Fruit fly (Drosophila melanogaster) whole organism, prepupa: ENCODE results near the gene CG4004.

Source experiments
- Blimp-1 ChIP-seq: fragments of 200-800 bp; sonication (Bioruptor generic); optimal IDR thresholded peaks from 3 replicates; lab custom pipeline; 2017; ENCODE audit warnings: missing biosample characterization, missing genetic modification characterization, mild to moderate bottlenecking, moderate library complexity, missing genetic modification reagents
- CG10631 ChIP-seq: fragments of 200-800 bp; sonication (Bioruptor generic); optimal IDR thresholded peaks from 2 replicates; lab custom pipeline; 2016; ENCODE audit warnings: missing biosample characterization, missing genetic modification characterization
- CG10669 ChIP-seq: fragments of 200-800 bp; sonication (Bioruptor generic); optimal IDR thresholded peaks from 3 replicates; lab custom pipeline; 2018; ENCODE audit warnings: missing biosample characterization, mild to moderate bottlenecking, missing genetic modification characterization, moderate library complexity
- CG11294 ChIP-seq: fragments of 200-800 bp; sonication (Bioruptor generic); IDR thresholded peaks from 2 replicates; pipeline ENCODE4 v1.3.6; 2022; ENCODE audit warnings: missing biosample characterization, missing genetic modification characterization
- CG15336 ChIP-seq: fragments of 200-800 bp; sonication (Bioruptor generic); IDR thresholded peaks from 2 replicates; pipeline ENCODE4 v1.3.6; 2022; ENCODE audit warnings: missing biosample characterization, missing genetic modification characterization
- CG1621 ChIP-seq: fragments of 200-800 bp; sonication (Bioruptor generic); optimal IDR thresholded peaks from 3 replicates; lab custom pipeline; 2018; ENCODE audit warnings: missing biosample characterization, mild to moderate bottlenecking, missing genetic modification characterization
- CG16779 ChIP-seq: fragments of 200-800 bp; sonication (Bioruptor generic); optimal IDR thresholded peaks from 3 replicates; lab custom pipeline; 2017; ENCODE audit warnings: missing biosample characterization, mild to moderate bottlenecking, missing genetic modification characterization
- CG31627 ChIP-seq: fragments of 200-800 bp; sonication (Bioruptor generic); optimal IDR thresholded peaks from 3 replicates; lab custom pipeline; 2016; ENCODE audit warnings: missing biosample characterization, missing genetic modification characterization
- CG34406 ChIP-seq: fragments of 200-800 bp; sonication (Bioruptor generic); optimal IDR thresholded peaks from 3 replicates; lab custom pipeline; 2016; ENCODE audit warnings: missing biosample characterization, missing genetic modification characterization
- CG3919 ChIP-seq: fragments of 200-800 bp; sonication (Bioruptor generic); optimal IDR thresholded peaks from 3 replicates; lab custom pipeline; 2016; ENCODE audit warnings: missing biosample characterization, missing genetic modification characterization
- CG4318 ChIP-seq: fragments of 200-800 bp; sonication (Bioruptor generic); optimal IDR thresholded peaks from 3 replicates; lab custom pipeline; 2017; ENCODE audit warnings: missing biosample characterization, mild to moderate bottlenecking, missing genetic modification characterization
- CG6163 ChIP-seq: fragments of 200-800 bp; sonication (Bioruptor generic); IDR thresholded peaks from 3 replicates; pipeline ENCODE4 v1.3.6; 2022; ENCODE audit warnings: missing biosample characterization, missing genetic modification characterization
- CG7368 ChIP-seq: fragments of 200-800 bp; sonication (Bioruptor generic); optimal IDR thresholded peaks from 3 replicates; lab custom pipeline; 2016; ENCODE audit warnings: missing biosample characterization, missing genetic modification characterization
- CG8119 ChIP-seq: fragments of 200-800 bp; sonication (Bioruptor generic); IDR thresholded peaks from 3 replicates; pipeline ENCODE4 v1.3.6; 2022; ENCODE audit warnings: missing biosample characterization, missing genetic modification characterization
- CG8319 ChIP-seq: fragments of 200-800 bp; sonication (Bioruptor generic); optimal IDR thresholded peaks from 3 replicates; lab custom pipeline; 2016; ENCODE audit warnings: missing biosample characterization, missing genetic modification characterization
- CG8632 ChIP-seq: fragments of 200-800 bp; sonication (Bioruptor generic); optimal IDR thresholded peaks from 3 replicates; lab custom pipeline; 2016; ENCODE audit warnings: missing biosample characterization, missing genetic modification characterization
- CG9139 ChIP-seq: fragments of 200-800 bp; sonication (Bioruptor generic); optimal IDR thresholded peaks from 3 replicates; lab custom pipeline; 2017; ENCODE audit warnings: missing biosample characterization, mild to moderate bottlenecking, missing genetic modification characterization
- Eip78C ChIP-seq: fragments of 200-800 bp; sonication (Bioruptor generic); peaks from one replicate; lab custom pipeline; 2016; ENCODE audit warnings: missing biosample characterization, missing genetic modification characterization
- Eip93F ChIP-seq: fragments of 200-800 bp; sonication (Bioruptor generic); optimal IDR thresholded peaks from 2 replicates; lab custom pipeline; 2016; ENCODE audit warnings: missing biosample characterization, mild to moderate bottlenecking, missing genetic modification characterization
- Ets21C ChIP-seq: fragments of 200-800 bp; sonication (Bioruptor generic); optimal IDR thresholded peaks from 3 replicates; lab custom pipeline; 2016; ENCODE audit warnings: missing biosample characterization, missing genetic modification characterization
- Ets96B ChIP-seq: fragments of 200-800 bp; optimal IDR thresholded peaks from 2 replicates; lab custom pipeline; 2019; ENCODE audit warnings: missing biosample characterization, mild to moderate bottlenecking, missing genetic modification characterization, moderate library complexity
- Gug ChIP-seq: fragments of 200-800 bp; sonication (Bioruptor generic); IDR thresholded peaks from 2 replicates; pipeline ENCODE4 v1.3.6; 2022; ENCODE audit warnings: missing biosample characterization, missing genetic modification characterization
- Hr39 ChIP-seq: fragments of 200-800 bp; sonication (Bioruptor generic); optimal IDR thresholded peaks from 2 replicates; lab custom pipeline; 2016; ENCODE audit warnings: missing biosample characterization, missing genetic modification characterization
- Hr4 ChIP-seq: fragments of 200-800 bp; sonication (Bioruptor generic); optimal IDR thresholded peaks from 3 replicates; lab custom pipeline; 2016; ENCODE audit warnings: missing biosample characterization, missing genetic modification characterization
- OdsH ChIP-seq: fragments of 200-800 bp; sonication (Bioruptor generic); optimal IDR thresholded peaks from 3 replicates; lab custom pipeline; 2016; ENCODE audit warnings: missing biosample characterization, missing genetic modification characterization
- Sox102F ChIP-seq: fragments of 200-800 bp; sonication (Bioruptor generic); optimal IDR thresholded peaks from 2 replicates; lab custom pipeline; 2016; ENCODE audit warnings: missing biosample characterization, mild to moderate bottlenecking, missing genetic modification characterization
- Sox15 ChIP-seq: fragments of 200-800 bp; sonication (Bioruptor generic); optimal IDR thresholded peaks from 3 replicates; lab custom pipeline; 2016; ENCODE audit warnings: missing biosample characterization, missing genetic modification characterization
- cyc ChIP-seq: fragments of 200-800 bp; sonication (Bioruptor generic); optimal IDR thresholded peaks from 3 replicates; lab custom pipeline; 2016; ENCODE audit warnings: missing biosample characterization, missing genetic modification characterization
- dsx ChIP-seq: fragments of 200-800 bp; optimal IDR thresholded peaks from 3 replicates; lab custom pipeline; 2019; ENCODE audit warnings: missing biosample characterization, mild to moderate bottlenecking, missing genetic modification characterization, moderate library complexity; ENCODE audit not compliant: poor library complexity, severe bottlenecking
- eg ChIP-seq: fragments of 200-800 bp; sonication (Bioruptor generic); IDR thresholded peaks from 3 replicates; pipeline ENCODE4 v1.3.6; 2022; ENCODE audit warnings: missing biosample characterization, missing genetic modification characterization
- esn ChIP-seq: fragments of 200-800 bp; sonication (Bioruptor generic); optimal IDR thresholded peaks from 2 replicates; lab custom pipeline; 2016; ENCODE audit warnings: missing biosample characterization, mild to moderate bottlenecking, missing genetic modification characterization, moderate library complexity
- fd85E ChIP-seq: fragments of 200-800 bp; sonication (Bioruptor generic); optimal IDR thresholded peaks from 3 replicates; lab custom pipeline; 2016; ENCODE audit warnings: missing biosample characterization, missing genetic modification characterization
- fkh ChIP-seq: fragments of 200-800 bp; sonication (Bioruptor generic); optimal IDR thresholded peaks from 3 replicates; lab custom pipeline; 2017; ENCODE audit warnings: missing biosample characterization, mild to moderate bottlenecking, missing genetic modification characterization, moderate library complexity
- lz ChIP-seq: fragments of 200-800 bp; sonication (Bioruptor generic); optimal IDR thresholded peaks from 3 replicates; lab custom pipeline; 2016; ENCODE audit warnings: missing biosample characterization, missing genetic modification characterization
- net ChIP-seq: fragments of 200-800 bp; sonication (Bioruptor generic); optimal IDR thresholded peaks from 3 replicates; lab custom pipeline; 2016; ENCODE audit warnings: missing biosample characterization, missing genetic modification characterization
- spab ChIP-seq: fragments of 200-800 bp; sonication (Bioruptor generic); optimal IDR thresholded peaks from 2 replicates; lab custom pipeline; 2017; ENCODE audit warnings: missing biosample characterization, mild to moderate bottlenecking, missing genetic modification characterization, missing genetic modification reagents
- ss ChIP-seq, 2 experiments: fragments of 200-800 bp; sonication (Bioruptor generic); optimal IDR thresholded peaks; 2 replicates in 1 of 2; 3 replicates in 1 of 2; lab custom pipeline; 2017 to 2018; ENCODE audit warnings: mild to moderate bottlenecking in 2 of 2, missing biosample characterization in 2 of 2, missing genetic modification characterization in 2 of 2, moderate library complexity in 1 of 2
- topi ChIP-seq: fragments of 200-800 bp; sonication (Bioruptor generic); optimal IDR thresholded peaks from 3 replicates; lab custom pipeline; 2016; ENCODE audit warnings: missing biosample characterization, missing genetic modification characterization
- vri ChIP-seq: fragments of 200-800 bp; sonication (Bioruptor generic); optimal IDR thresholded peaks from 3 replicates; lab custom pipeline; 2016; ENCODE audit warnings: missing biosample characterization, mild to moderate bottlenecking, missing genetic modification characterization

The CG4004 gene

dm6 chrX:12719152-12719779 lies 24.7 kb upstream of the CG4004 start (continued):
- TF ChIP-seq Ets96B (tag; lab: Kevin White, UChicago) (peak; percentile 87), Eip78C (GFP tag; lab: Kevin White, UChicago) (peak; percentile 96), CG8632 (GFP tag; lab: Kevin White, UChicago) (peak; percentile 75), CG1621 (tag; lab: Kevin White, UChicago) (peak; percentile 87), Sox102F (peak; percentile 80), lz (GFP tag; lab: Kevin White, UChicago) (peak; percentile 85), topi (GFP tag; lab: Kevin White, UChicago) (peak; percentile 88), esn (peak; percentile 87), CG16779 (tag; lab: Kevin White, UChicago) (peak; percentile 76), Sox15 (GFP tag; lab: Kevin White, UChicago) (peak; percentile 83), CG11294 (peak; percentile 74), CG10669 (GFP tag; lab: Kevin White, UChicago) (peak; percentile 90), CG31627 (GFP tag; lab: Kevin White, UChicago) (peak; percentile 88), vri (GFP tag; lab: Kevin White, UChicago) (peak; percentile 68), CG34406 (GFP tag; lab: Kevin White, UChicago) (peak; percentile 80), CG4318 (GFP tag; lab: Kevin White, UChicago) (no peak), OdsH (GFP tag; lab: Kevin White, UChicago) (peak; percentile 91)

- TF ChIP-seq Eip93F (GFP tag; lab: Kevin White, UChicago), result no peak
- TF ChIP-seq Hr39 (GFP tag; lab: Kevin White, UChicago), result no peak
- TF ChIP-seq cyc (GFP tag; lab: Kevin White, UChicago), result no peak
- TF ChIP-seq dsx (GFP tag; lab: Kevin White, UChicago), result peak; percentile 6
- no peak for TF ChIP-seq Ets21C (GFP tag; lab: Kevin White, UChicago)
- TF ChIP-seq ss (GFP tag; optimal IDR thresholded peaks at IDR 0.05; lab: Kevin White, UChicago), result no peak
- TF ChIP-seq Sox15 (GFP tag; lab: Kevin White, UChicago), result no peak
- peak; percentile 63 for TF ChIP-seq Eip78C (GFP tag; lab: Kevin White, UChicago)
- peak; percentile 37; the same call in 1 of the 3 replicates for TF ChIP-seq CG6163
- no peak for TF ChIP-seq CG10669 (GFP tag; lab: Kevin White, UChicago)
- no peak for TF ChIP-seq CG8319
- no peak for TF ChIP-seq CG8119 (GFP tag; lab: Robert Waterston, UW)
Observed at dm6 chrX:12719940-12720355, 24.1 kb upstream of the CG4004 start.

dm6 chrX:12721111-12721869 lies 22.7 kb upstream of the CG4004 start:
- TF ChIP-seq CG31627 (GFP tag; lab: Kevin White, UChicago), result no peak
- no peak for TF ChIP-seq CG15336 (GFP tag; lab: Robert Waterston, UW)
- TF ChIP-seq CG8119 (GFP tag; lab: Robert Waterston, UW), result peak; percentile 16; the same call in 1 of the 3 replicates
- TF ChIP-seq eg (GFP tag; lab: Robert Waterston, UW), result 0 out of 3 replicates have a peak, but pooled peaks have one; percentile 31
- no peak for TF ChIP-seq dsx (GFP tag; lab: Kevin White, UChicago)
- no peak for TF ChIP-seq net (GFP tag; lab: Kevin White, UChicago)

DNA sequence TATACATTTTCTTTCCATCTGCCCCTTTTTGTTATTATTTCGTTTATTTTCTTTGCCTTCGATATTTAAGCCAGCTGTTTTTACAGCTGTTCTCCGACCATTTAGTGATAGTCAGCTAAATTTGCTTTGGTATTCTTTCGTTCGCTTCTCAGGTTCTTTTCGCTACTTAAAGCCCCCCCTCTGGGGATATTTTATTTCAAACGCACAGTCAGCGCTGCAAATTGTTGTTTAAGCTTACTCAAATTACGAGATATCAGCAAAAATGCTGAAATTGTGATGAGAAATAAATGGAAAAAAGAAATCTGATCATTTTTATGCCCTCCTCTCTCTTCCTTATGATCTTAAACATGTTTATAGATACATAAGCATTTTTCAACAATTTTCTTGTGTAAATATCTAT lies 22.0 kb upstream of the CG4004 start:
- TF ChIP-seq CG10669 (GFP tag; lab: Kevin White, UChicago), result no peak
- TF ChIP-seq, all 60 proteins: peak for 0

- TF ChIP-seq spab (GFP tag; lab: Kevin White, UChicago), result no peak
- no peak for TF ChIP-seq Ets96B (tag; lab: Kevin White, UChicago)
- TF ChIP-seq Hr4 (GFP tag; lab: Kevin White, UChicago), result no peak
- TF ChIP-seq CG9139 (GFP tag; lab: Kevin White, UChicago), result no peak
- TF ChIP-seq Blimp-1 (GFP tag; lab: Kevin White, UChicago), result no peak
- TF ChIP-seq CG3919, result no peak
- TF ChIP-seq fd85E (GFP tag; lab: Kevin White, UChicago), result no peak
- TF ChIP-seq CG11294, result no peak
- TF ChIP-seq fkh (GFP tag; lab: Kevin White, UChicago), result peak; percentile 83
- TF ChIP-seq CG31627 (GFP tag; lab: Kevin White, UChicago), result no peak
- peak; percentile 42; the same call in 2 of the 3 replicates for TF ChIP-seq CG8119 (GFP tag; lab: Robert Waterston, UW)
- peak; percentile 49 for TF ChIP-seq Eip78C (GFP tag; lab: Kevin White, UChicago)
- no peak for TF ChIP-seq Gug (GFP tag; lab: Robert Waterston, UW)
- TF ChIP-seq Eip93F (GFP tag; lab: Kevin White, UChicago), result peak; percentile 24
- TF ChIP-seq CG8632 (GFP tag; lab: Kevin White, UChicago), result no peak
- no peak for TF ChIP-seq Sox15 (GFP tag; lab: Kevin White, UChicago)
- TF ChIP-seq CG10631 (GFP tag; lab: Kevin White, UChicago), result no peak
- no peak for TF ChIP-seq CG4318 (GFP tag; lab: Kevin White, UChicago)
- TF ChIP-seq CG7368 (GFP tag; lab: Kevin White, UChicago), result no peak
- no peak for TF ChIP-seq CG1621 (tag; lab: Kevin White, UChicago)
- no peak for TF ChIP-seq CG8319
Observed at dm6 chrX:12723332-12723731, 20.7 kb upstream of the CG4004 start.
